Worm (Caenorhabditis elegans) whole organism, midembryonic: ENCODE results near the gene D1054.3.

Experiments
- T22C8.4 ChIP-seq: fragments of 200-800 bp; sonication (Bioruptor generic); IDR thresholded peaks from 2 replicates; pipeline ENCODE4 v1.3.6; 2022; ENCODE audit warnings: missing genetic modification characterization, missing compliant biosample characterization
- cog-1 ChIP-seq: sonication (generic microtip); optimal IDR thresholded peaks from 2 replicates; lab custom pipeline; 2016; ENCODE audit warnings: missing genetic modification characterization, missing compliant biosample characterization
- flt-1 ChIP-seq: fragments of 200-800 bp; sonication (Bioruptor generic); IDR thresholded peaks from 2 replicates; pipeline ENCODE4 v1.3.6; 2022; ENCODE audit warnings: missing genetic modification characterization, missing compliant biosample characterization
- med-1 ChIP-seq: sonication (generic microtip); optimal IDR thresholded peaks from 2 replicates; lab custom pipeline; 2017; ENCODE audit warnings: missing genetic modification characterization, mild to moderate bottlenecking, missing compliant biosample characterization, antibody characterized with exemption, missing genetic modification reagents; ENCODE audit not compliant: insufficient read depth
- tab-1 ChIP-seq: fragments of 200-800 bp; sonication (Bioruptor generic); IDR thresholded peaks from 2 replicates; pipeline ENCODE4 v1.3.6; 2022; ENCODE audit warnings: missing genetic modification characterization, missing compliant biosample characterization
- ztf-23 ChIP-seq: fragments of 200-800 bp; sonication (Bioruptor generic); IDR thresholded peaks from 2 replicates; pipeline ENCODE4 v1.3.6; 2022; ENCODE audit warnings: missing genetic modification reagents, missing genetic modification characterization, missing compliant biosample characterization
- ztf-29 ChIP-seq: fragments of 200-800 bp; sonication (Bioruptor generic); IDR thresholded peaks from 2 replicates; pipeline ENCODE4 v1.3.6; 2022; ENCODE audit warnings: missing genetic modification reagents, missing genetic modification characterization, missing compliant biosample characterization

ce11 chrV:10723583-10723982, 47.7 kb upstream of the D1054.3 start:
- TF ChIP-seq ztf-29 (GFP tag; lab: Robert Waterston, UW) (no peak), cog-1 (tag; lab: Kevin White, UChicago) (no peak), T22C8.4 (GFP tag; lab: Robert Waterston, UW) (no peak), ztf-23 (GFP tag; lab: Robert Waterston, UW) (no peak), med-1 (GFP tag; lab: Kevin White, UChicago) (no peak), tab-1 (no peak), flt-1 (GFP tag; lab: Robert Waterston, UW) (no peak)
